Worm (Caenorhabditis elegans) whole organism, midembryonic: ENCODE measurements around the gene ZK1320.11.

Source experiments
- T22C8.4 ChIP-seq: fragments of 200-800 bp; sonication (Bioruptor generic); IDR thresholded peaks from 2 replicates; pipeline ENCODE4 v1.3.6; 2022; ENCODE audit warnings: missing genetic modification characterization, missing compliant biosample characterization
- cog-1 ChIP-seq: sonication (generic microtip); optimal IDR thresholded peaks from 2 replicates; lab custom pipeline; 2016; ENCODE audit warnings: missing genetic modification characterization, missing compliant biosample characterization
- med-1 ChIP-seq: sonication (generic microtip); optimal IDR thresholded peaks from 2 replicates; lab custom pipeline; 2017; ENCODE audit warnings: missing genetic modification characterization, mild to moderate bottlenecking, missing compliant biosample characterization, antibody characterized with exemption, missing genetic modification reagents; ENCODE audit not compliant: insufficient read depth
- tab-1 ChIP-seq: fragments of 200-800 bp; sonication (Bioruptor generic); IDR thresholded peaks from 2 replicates; pipeline ENCODE4 v1.3.6; 2022; ENCODE audit warnings: missing genetic modification characterization, missing compliant biosample characterization
- ztf-23 ChIP-seq: fragments of 200-800 bp; sonication (Bioruptor generic); IDR thresholded peaks from 2 replicates; pipeline ENCODE4 v1.3.6; 2022; ENCODE audit warnings: missing genetic modification reagents, missing genetic modification characterization, missing compliant biosample characterization
- ztf-29 ChIP-seq: fragments of 200-800 bp; sonication (Bioruptor generic); IDR thresholded peaks from 2 replicates; pipeline ENCODE4 v1.3.6; 2022; ENCODE audit warnings: missing genetic modification reagents, missing genetic modification characterization, missing compliant biosample characterization

ce11 chrII:9619402-9619862 lies 48.0 kb upstream of the ZK1320.11 start:
- TF ChIP-seq cog-1 (tag; lab: Kevin White, UChicago) (peak; percentile 72), ztf-29 (no peak), med-1 (GFP tag; lab: Kevin White, UChicago) (no peak), T22C8.4 (GFP tag; lab: Robert Waterston, UW) (0 out of 2 replicates have a peak, but pooled peaks have one; percentile 27), ztf-23 (GFP tag; lab: Robert Waterston, UW) (0 out of 2 replicates have a peak, but pooled peaks have one; percentile 44), tab-1 (no peak)
